Fruit fly (Drosophila melanogaster): ENCODE results near the gene mRpL20.

Gene mRpL20

DNA sequence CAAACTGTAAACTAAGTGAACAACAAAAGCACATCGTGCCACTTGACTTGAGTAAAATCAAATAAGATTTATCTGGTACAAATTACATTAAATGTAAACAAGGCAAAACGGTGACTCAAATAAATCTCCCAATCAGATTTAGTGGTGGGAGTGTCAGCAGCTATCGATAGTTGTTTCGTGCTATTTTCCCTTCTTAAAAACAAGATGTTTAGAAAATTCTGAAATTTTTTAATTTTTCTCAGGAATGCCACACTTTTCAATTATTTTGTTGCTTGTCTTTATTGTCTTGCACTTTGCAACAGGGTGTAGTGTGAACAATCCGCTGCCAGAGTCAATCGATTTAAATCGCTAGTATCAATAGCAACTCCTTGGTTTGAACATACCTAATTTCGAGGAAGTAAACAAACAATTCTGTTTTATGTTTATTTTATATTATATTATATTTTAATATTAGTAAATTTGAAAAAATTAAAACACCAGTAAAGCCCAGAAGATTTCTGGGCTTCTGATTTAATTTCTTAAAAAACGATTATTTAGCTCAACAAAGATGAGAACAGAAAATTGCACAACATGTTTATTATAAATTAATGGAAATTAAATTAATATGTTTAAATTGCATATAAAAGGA, 2.4 kb downstream of the mRpL20 start, which contains the start of gene MICAL-like:
Gene MICAL-like, minus strand, starts transcription at position 138 of the 628 bp plus-strand sequence.
- no peak for TF ChIP-seq noc (tag; optimal IDR thresholded peaks at IDR 0.05)

DNA sequence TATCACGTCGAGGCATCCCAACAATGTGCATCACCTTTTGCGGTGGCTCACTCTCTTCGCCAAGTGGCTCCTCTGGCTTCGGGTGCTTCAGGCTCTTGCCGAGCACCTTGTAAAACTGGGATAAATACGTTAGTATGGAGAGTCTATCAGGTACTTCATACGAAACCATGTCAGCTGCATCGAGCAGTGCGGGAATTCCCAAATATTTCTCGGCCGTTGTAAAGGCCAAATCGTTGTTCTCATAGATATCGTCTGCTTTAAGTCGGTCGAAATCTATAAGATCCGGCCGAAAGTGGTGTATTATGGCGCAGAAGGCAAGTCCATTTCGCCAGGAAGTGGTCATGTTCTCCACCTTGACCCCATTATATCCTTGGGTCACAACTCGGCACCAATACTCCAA, 3.0 kb downstream of the mRpL20 start:
- no peak for TF ChIP-seq noc (tag; optimal IDR thresholded peaks at IDR 0.05)

DNA sequence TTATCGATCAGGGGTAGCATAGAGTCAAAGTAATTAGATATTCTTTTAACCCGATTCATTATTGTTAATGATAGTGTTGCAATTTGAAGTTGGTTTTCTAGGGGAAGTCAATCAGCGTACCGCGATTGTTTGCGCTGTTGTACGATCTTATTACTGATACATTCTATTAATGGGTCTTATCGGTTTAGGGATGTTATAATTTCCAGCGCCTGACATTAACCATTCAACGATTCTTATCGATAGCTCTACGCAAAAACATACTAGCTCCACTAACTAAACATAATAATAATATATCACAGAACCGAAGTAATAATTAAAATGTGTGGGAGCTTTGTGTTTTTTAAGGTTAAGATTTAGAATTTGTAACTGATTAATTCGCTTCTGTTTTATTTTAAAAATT, 6.2 kb downstream of the mRpL20 start, which contains the start of gene Cul6:
Gene Cul6, minus strand, starts transcription at position 175 of the 400 bp plus-strand sequence.
- TF ChIP-seq noc (tag; optimal IDR thresholded peaks at IDR 0.05): no peak

DNA sequence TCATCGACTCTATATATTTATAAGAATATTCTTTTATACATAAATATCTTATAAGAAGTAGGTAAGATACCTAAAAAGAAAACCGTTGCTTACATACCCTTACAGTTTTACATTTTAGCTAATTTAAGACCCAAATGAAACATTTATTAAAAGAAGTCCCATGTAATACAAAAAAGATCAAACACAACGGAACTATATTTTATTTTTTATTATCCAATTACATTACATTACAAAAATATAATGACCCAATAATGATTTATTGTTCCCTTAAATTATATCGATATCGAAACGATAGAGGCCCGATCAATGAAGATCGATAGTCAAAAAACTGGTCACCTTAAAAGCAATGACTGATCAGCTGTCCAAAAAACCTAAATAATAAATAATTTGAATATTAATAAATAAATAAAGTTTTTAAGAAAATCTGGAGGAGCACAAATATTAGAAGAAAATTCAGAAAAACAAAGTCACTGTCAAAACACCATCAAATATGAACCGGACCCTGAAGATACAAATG, 9.7 kb downstream of the mRpL20 start:
- TF ChIP-seq noc (tag; optimal IDR thresholded peaks at IDR 0.05): no peak

DNA sequence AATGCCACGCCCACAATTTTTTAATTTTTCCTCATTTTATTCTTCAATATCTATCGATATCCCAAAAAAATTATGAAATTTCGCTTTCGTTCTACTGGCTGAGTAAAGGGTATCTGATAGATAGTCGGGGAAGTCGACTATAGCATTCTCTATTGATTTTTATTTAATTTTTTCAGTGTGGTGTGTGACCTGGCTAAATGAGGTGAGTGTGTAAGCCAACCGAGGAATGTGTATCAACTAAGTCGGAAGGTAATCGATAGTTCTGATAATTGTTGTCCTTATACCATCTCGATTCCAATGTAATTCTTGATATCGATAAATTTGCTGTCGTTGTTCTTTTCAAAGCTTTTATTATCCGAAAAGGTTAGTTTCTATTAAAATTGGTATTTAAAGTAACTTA, 11.2 kb downstream of the mRpL20 start, which contains the start of gene CG11263:
Gene CG11263, plus strand, starts transcription at position 328 of the 400 bp plus-strand sequence.
- TF ChIP-seq noc (tag; optimal IDR thresholded peaks at IDR 0.05): no peak

DNA sequence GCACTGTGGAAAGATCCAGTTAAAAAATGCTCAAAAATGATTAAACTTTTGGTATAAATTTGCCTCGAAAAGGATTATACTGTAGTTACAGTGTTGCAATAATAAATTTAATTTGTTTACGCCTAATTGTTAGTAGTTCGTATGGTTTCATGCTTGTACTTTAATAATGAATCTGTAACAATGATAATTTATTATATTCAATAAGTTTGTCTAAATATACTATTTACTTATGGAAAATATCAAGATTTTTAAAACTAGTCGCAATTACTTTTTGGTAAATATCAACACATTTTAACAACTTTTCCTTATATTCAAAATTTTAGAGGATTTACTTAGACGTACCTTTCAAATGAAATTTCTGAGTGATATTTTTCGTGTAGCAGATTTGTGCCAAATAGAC, 22.8 kb downstream of the mRpL20 start, which contains the start of gene CG11262:
Gene CG11262, plus strand, starts transcription at position 301 of the 400 bp plus-strand sequence.
- TF ChIP-seq noc (tag; optimal IDR thresholded peaks at IDR 0.05): no peak

DNA sequence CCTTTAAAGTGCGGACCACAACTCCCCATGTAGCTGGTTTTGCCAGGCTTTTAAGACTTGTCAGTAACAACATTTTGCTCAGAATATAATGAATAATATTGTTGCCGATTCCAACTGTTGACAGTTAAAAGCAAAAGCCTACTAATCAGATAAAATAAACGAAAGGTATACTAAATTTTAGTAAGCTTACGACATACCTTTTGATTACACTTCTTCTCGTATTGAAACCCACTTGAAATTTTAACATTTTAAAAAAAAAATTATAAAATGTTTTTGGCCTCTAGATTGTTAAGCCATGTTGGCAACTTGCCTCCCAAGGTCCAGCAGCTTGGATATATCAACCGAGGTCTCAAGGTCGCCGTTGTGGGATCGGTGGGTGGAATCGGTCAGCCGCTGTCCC, 45.4 kb downstream of the mRpL20 start, which contains the start of the genes CG10748 and CG10749:
Gene CG10748, minus strand, starts transcription at position 101 of the 400 bp plus-strand sequence.
Gene CG10749, plus strand, starts transcription at position 216 of the 400 bp plus-strand sequence.
- TF ChIP-seq noc (tag; optimal IDR thresholded peaks at IDR 0.05): no peak

DNA sequence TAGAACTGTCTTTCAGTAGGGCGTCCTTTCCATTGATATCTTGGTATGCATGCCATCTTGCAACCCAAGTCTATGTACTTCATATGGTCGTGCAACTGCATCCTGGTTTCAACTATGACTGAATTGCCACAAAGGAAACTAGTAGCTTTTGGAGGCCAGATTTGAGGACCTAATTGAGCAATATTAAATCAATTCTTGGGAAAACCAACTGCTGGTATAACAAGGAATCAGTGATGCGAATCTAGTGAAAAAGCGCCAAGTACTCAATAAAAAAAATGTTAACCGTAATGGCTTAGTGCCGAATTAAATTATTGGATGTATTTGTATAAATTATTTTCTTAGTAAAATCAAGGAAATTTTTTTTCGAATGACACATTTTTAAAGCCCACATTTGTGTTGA, 50.0 kb downstream of the mRpL20 start, which contains the start of gene Or69a:
Gene Or69a, minus strand, starts transcription at position 101 of the 400 bp plus-strand sequence.
- TF ChIP-seq noc (tag; optimal IDR thresholded peaks at IDR 0.05): no peak

Data from whole organism, larva.